Fruit fly (Drosophila melanogaster) whole organism, prepupa: ENCODE measurements around the gene pasi1.

ENCODE experiments used
- Blimp-1 ChIP-seq: fragments of 200-800 bp; sonication (Bioruptor generic); optimal IDR thresholded peaks from 3 replicates; lab custom pipeline; 2017; ENCODE audit warnings: missing biosample characterization, missing genetic modification characterization, mild to moderate bottlenecking, moderate library complexity, missing genetic modification reagents
- CG10631 ChIP-seq: fragments of 200-800 bp; sonication (Bioruptor generic); optimal IDR thresholded peaks from 2 replicates; lab custom pipeline; 2016; ENCODE audit warnings: missing biosample characterization, missing genetic modification characterization
- CG10669 ChIP-seq: fragments of 200-800 bp; sonication (Bioruptor generic); optimal IDR thresholded peaks from 3 replicates; lab custom pipeline; 2018; ENCODE audit warnings: missing biosample characterization, mild to moderate bottlenecking, missing genetic modification characterization, moderate library complexity
- CG11294 ChIP-seq: fragments of 200-800 bp; sonication (Bioruptor generic); IDR thresholded peaks from 2 replicates; pipeline ENCODE4 v1.3.6; 2022; ENCODE audit warnings: missing biosample characterization, missing genetic modification characterization
- CG11762 ChIP-seq: fragments of 200-800 bp; sonication (Bioruptor generic); optimal IDR thresholded peaks from 3 replicates; lab custom pipeline; 2016; ENCODE audit warnings: missing biosample characterization, missing genetic modification characterization; ENCODE audit not compliant: insufficient read depth
- CG15336 ChIP-seq: fragments of 200-800 bp; sonication (Bioruptor generic); IDR thresholded peaks from 2 replicates; pipeline ENCODE4 v1.3.6; 2022; ENCODE audit warnings: missing biosample characterization, missing genetic modification characterization
- CG32006 ChIP-seq: fragments of 200-800 bp; sonication (Bioruptor generic); optimal IDR thresholded peaks from 3 replicates; lab custom pipeline; 2017; ENCODE audit warnings: missing biosample characterization, mild to moderate bottlenecking, missing genetic modification characterization
- CG34406 ChIP-seq: fragments of 200-800 bp; sonication (Bioruptor generic); optimal IDR thresholded peaks from 3 replicates; lab custom pipeline; 2016; ENCODE audit warnings: missing biosample characterization, missing genetic modification characterization
- CG3919 ChIP-seq: fragments of 200-800 bp; sonication (Bioruptor generic); optimal IDR thresholded peaks from 3 replicates; lab custom pipeline; 2016; ENCODE audit warnings: missing biosample characterization, missing genetic modification characterization
- CG4318 ChIP-seq: fragments of 200-800 bp; sonication (Bioruptor generic); optimal IDR thresholded peaks from 3 replicates; lab custom pipeline; 2017; ENCODE audit warnings: missing biosample characterization, mild to moderate bottlenecking, missing genetic modification characterization
- CG6163 ChIP-seq: fragments of 200-800 bp; sonication (Bioruptor generic); IDR thresholded peaks from 3 replicates; pipeline ENCODE4 v1.3.6; 2022; ENCODE audit warnings: missing biosample characterization, missing genetic modification characterization
- CG6276 ChIP-seq: fragments of 200-800 bp; sonication (Bioruptor generic); optimal IDR thresholded peaks from 2 replicates; lab custom pipeline; 2017; ENCODE audit warnings: missing biosample characterization, mild to moderate bottlenecking, missing genetic modification characterization
- CG6792 ChIP-seq: fragments of 200-800 bp; sonication (Bioruptor generic); optimal IDR thresholded peaks from 3 replicates; lab custom pipeline; 2016; ENCODE audit warnings: missing biosample characterization, missing genetic modification characterization
- CG6808 ChIP-seq: fragments of 200-800 bp; sonication (Bioruptor generic); optimal IDR thresholded peaks from 3 replicates; lab custom pipeline; 2017; ENCODE audit warnings: missing biosample characterization, missing genetic modification characterization, mild to moderate bottlenecking, moderate library complexity, missing genetic modification reagents
- CG7368 ChIP-seq: fragments of 200-800 bp; sonication (Bioruptor generic); optimal IDR thresholded peaks from 3 replicates; lab custom pipeline; 2016; ENCODE audit warnings: missing biosample characterization, missing genetic modification characterization
- CG8119 ChIP-seq: fragments of 200-800 bp; sonication (Bioruptor generic); IDR thresholded peaks from 3 replicates; pipeline ENCODE4 v1.3.6; 2022; ENCODE audit warnings: missing biosample characterization, missing genetic modification characterization
- CG8319 ChIP-seq: fragments of 200-800 bp; sonication (Bioruptor generic); optimal IDR thresholded peaks from 3 replicates; lab custom pipeline; 2016; ENCODE audit warnings: missing biosample characterization, missing genetic modification characterization
- CG8632 ChIP-seq: fragments of 200-800 bp; sonication (Bioruptor generic); optimal IDR thresholded peaks from 3 replicates; lab custom pipeline; 2016; ENCODE audit warnings: missing biosample characterization, missing genetic modification characterization
- Eip75B ChIP-seq: fragments of 200-800 bp; sonication (Bioruptor generic); optimal IDR thresholded peaks from 3 replicates; lab custom pipeline; 2016; ENCODE audit warnings: missing biosample characterization, missing genetic modification characterization
- Eip78C ChIP-seq: fragments of 200-800 bp; sonication (Bioruptor generic); peaks from one replicate; lab custom pipeline; 2016; ENCODE audit warnings: missing biosample characterization, missing genetic modification characterization
- Eip93F ChIP-seq: fragments of 200-800 bp; sonication (Bioruptor generic); optimal IDR thresholded peaks from 2 replicates; lab custom pipeline; 2016; ENCODE audit warnings: missing biosample characterization, mild to moderate bottlenecking, missing genetic modification characterization
- Ets21C ChIP-seq: fragments of 200-800 bp; sonication (Bioruptor generic); optimal IDR thresholded peaks from 3 replicates; lab custom pipeline; 2016; ENCODE audit warnings: missing biosample characterization, missing genetic modification characterization
- Gug ChIP-seq: fragments of 200-800 bp; sonication (Bioruptor generic); IDR thresholded peaks from 2 replicates; pipeline ENCODE4 v1.3.6; 2022; ENCODE audit warnings: missing biosample characterization, missing genetic modification characterization
- Hr38 ChIP-seq: sonication (Bioruptor generic); optimal IDR thresholded peaks from 2 replicates; lab custom pipeline; 2016; ENCODE audit warnings: missing biosample characterization, missing genetic modification characterization
- Hr39 ChIP-seq: fragments of 200-800 bp; sonication (Bioruptor generic); optimal IDR thresholded peaks from 2 replicates; lab custom pipeline; 2016; ENCODE audit warnings: missing biosample characterization, missing genetic modification characterization
- Hr4 ChIP-seq: fragments of 200-800 bp; sonication (Bioruptor generic); optimal IDR thresholded peaks from 3 replicates; lab custom pipeline; 2016; ENCODE audit warnings: missing biosample characterization, missing genetic modification characterization
- Lpt ChIP-seq: fragments of 200-800 bp; sonication (Bioruptor generic); optimal IDR thresholded peaks from 3 replicates; lab custom pipeline; 2016; ENCODE audit warnings: missing biosample characterization, missing genetic modification characterization
- Met ChIP-seq: fragments of 200-800 bp; sonication (Bioruptor generic); optimal IDR thresholded peaks from 3 replicates; lab custom pipeline; 2016; ENCODE audit warnings: missing biosample characterization, missing genetic modification characterization
- OdsH ChIP-seq: fragments of 200-800 bp; sonication (Bioruptor generic); optimal IDR thresholded peaks from 3 replicates; lab custom pipeline; 2016; ENCODE audit warnings: missing biosample characterization, missing genetic modification characterization
- Sox14 ChIP-seq: fragments of 200-800 bp; sonication (Bioruptor generic); optimal IDR thresholded peaks from 3 replicates; lab custom pipeline; 2016; ENCODE audit warnings: missing biosample characterization, missing genetic modification characterization
- Sox15 ChIP-seq: fragments of 200-800 bp; sonication (Bioruptor generic); optimal IDR thresholded peaks from 3 replicates; lab custom pipeline; 2016; ENCODE audit warnings: missing biosample characterization, missing genetic modification characterization
- achi ChIP-seq: fragments of 200-800 bp; sonication (Bioruptor generic); optimal IDR thresholded peaks from 3 replicates; lab custom pipeline; 2016; ENCODE audit warnings: missing biosample characterization, missing genetic modification characterization
- acj6 ChIP-seq: fragments of 200-800 bp; sonication (Bioruptor generic); optimal IDR thresholded peaks from 3 replicates; lab custom pipeline; 2016; ENCODE audit warnings: missing biosample characterization, missing genetic modification characterization
- cyc ChIP-seq: fragments of 200-800 bp; sonication (Bioruptor generic); optimal IDR thresholded peaks from 3 replicates; lab custom pipeline; 2016; ENCODE audit warnings: missing biosample characterization, missing genetic modification characterization
- dac ChIP-seq: fragments of 200-800 bp; sonication (Bioruptor generic); optimal IDR thresholded peaks from 2 replicates; lab custom pipeline; 2017; ENCODE audit warnings: missing biosample characterization, mild to moderate bottlenecking, missing genetic modification characterization
- eg ChIP-seq: fragments of 200-800 bp; sonication (Bioruptor generic); IDR thresholded peaks from 3 replicates; pipeline ENCODE4 v1.3.6; 2022; ENCODE audit warnings: missing biosample characterization, missing genetic modification characterization
- fd59A ChIP-seq: fragments of 200-800 bp; sonication (Bioruptor generic); optimal IDR thresholded peaks from 2 replicates; lab custom pipeline; 2017; ENCODE audit warnings: missing biosample characterization, mild to moderate bottlenecking, missing genetic modification characterization, missing genetic modification reagents
- net ChIP-seq: fragments of 200-800 bp; sonication (Bioruptor generic); optimal IDR thresholded peaks from 3 replicates; lab custom pipeline; 2016; ENCODE audit warnings: missing biosample characterization, missing genetic modification characterization
- salr ChIP-seq, 2 experiments: fragments of 200-800 bp; sonication (Bioruptor generic); optimal IDR thresholded peaks; 3 replicates each; lab custom pipeline; 2016 to 2018; ENCODE audit warnings: missing biosample characterization in 2 of 2, missing genetic modification characterization in 2 of 2, mild to moderate bottlenecking in 1 of 2
- ss ChIP-seq, 2 experiments: fragments of 200-800 bp; sonication (Bioruptor generic); optimal IDR thresholded peaks; 2 replicates in 1 of 2; 3 replicates in 1 of 2; lab custom pipeline; 2017 to 2018; ENCODE audit warnings: mild to moderate bottlenecking in 2 of 2, missing biosample characterization in 2 of 2, missing genetic modification characterization in 2 of 2, moderate library complexity in 1 of 2
- svp ChIP-seq: fragments of 200-800 bp; sonication (Bioruptor generic); peaks from one replicate; lab custom pipeline; 2016; ENCODE audit warnings: missing biosample characterization, missing genetic modification characterization

Gene pasi1

dm6 chr3R:17787780-17788179 lies 7.1 kb upstream of the pasi1 start:
- TF ChIP-seq CG6276 (GFP tag; lab: Kevin White, UChicago) = peak; percentile 13
- 0 out of 3 replicates have a peak, but pooled peaks have one; percentile 34 for TF ChIP-seq CG8119 (GFP tag; lab: Robert Waterston, UW)
- TF ChIP-seq eg (GFP tag; lab: Robert Waterston, UW) = peak; percentile 38; the same call in 1 of the 3 replicates
- TF ChIP-seq CG32006 = peak; percentile 45
- peak; percentile 50; the same call in 1 of the 2 replicates for TF ChIP-seq CG15336 (GFP tag; lab: Robert Waterston, UW)
- peak; percentile 45 for TF ChIP-seq Eip78C
- no peak for TF ChIP-seq CG8319 (GFP tag; lab: Kevin White, UChicago)
- no peak for TF ChIP-seq CG10669 (GFP tag; lab: Kevin White, UChicago)

dm6 chr3R:17789937-17790336 lies 4.9 kb upstream of the pasi1 start:
- no peak for TF ChIP-seq CG6792
- no peak for TF ChIP-seq CG11762 (GFP tag; lab: Kevin White, UChicago)
- TF ChIP-seq CG4318 (GFP tag; lab: Kevin White, UChicago) = peak; percentile 4
- TF ChIP-seq CG10631 = peak; percentile 8
- TF ChIP-seq cyc = no peak
- no peak for TF ChIP-seq Blimp-1
- no peak for TF ChIP-seq CG34406
- TF ChIP-seq Sox15 (GFP tag; lab: Kevin White, UChicago) = no peak
- no peak for TF ChIP-seq Hr38 (GFP tag; lab: Kevin White, UChicago)
- TF ChIP-seq net (GFP tag; lab: Kevin White, UChicago) = no peak
- TF ChIP-seq CG8632 (GFP tag; lab: Kevin White, UChicago) = no peak
- TF ChIP-seq CG6163 (GFP tag; lab: Robert Waterston, UW) = no peak
- 0 out of 3 replicates have a peak, but pooled peaks have one; percentile 12 for TF ChIP-seq eg (GFP tag; lab: Robert Waterston, UW)
- TF ChIP-seq CG6276 (GFP tag; lab: Kevin White, UChicago) = peak; percentile 30
- TF ChIP-seq dac (GFP tag; lab: Kevin White, UChicago) = no peak
- TF ChIP-seq Eip78C = peak; percentile 67
- TF ChIP-seq CG11294 (GFP tag; lab: Robert Waterston, UW) = no peak
- TF ChIP-seq CG15336 (GFP tag; lab: Robert Waterston, UW) = peak; percentile 33; the same call in 1 of the 2 replicates
- no peak for TF ChIP-seq acj6 (GFP tag; lab: Kevin White, UChicago)
- TF ChIP-seq Ets21C (GFP tag; lab: Kevin White, UChicago) = no peak
- no peak for TF ChIP-seq Hr39 (GFP tag; lab: Kevin White, UChicago)
- TF ChIP-seq Gug (GFP tag; lab: Robert Waterston, UW) = no peak
- TF ChIP-seq Sox14 (GFP tag; lab: Kevin White, UChicago) = no peak
- TF ChIP-seq Eip75B (GFP tag; lab: Kevin White, UChicago) = peak; percentile 4
- no peak for TF ChIP-seq ss (GFP tag; optimal IDR thresholded peaks at IDR 0.05; lab: Kevin White, UChicago)
- no peak for TF ChIP-seq CG3919 (GFP tag; lab: Kevin White, UChicago)
- peak; percentile 4 for TF ChIP-seq Met
- no peak for TF ChIP-seq Lpt (GFP tag; lab: Kevin White, UChicago)
- TF ChIP-seq Hr4 (GFP tag; lab: Kevin White, UChicago) = peak; percentile 47
- no peak for TF ChIP-seq OdsH
- peak; percentile 3 for TF ChIP-seq achi (GFP tag; lab: Kevin White, UChicago)
- TF ChIP-seq salr (GFP tag; optimal IDR thresholded peaks at IDR 0.05; lab: Kevin White, UChicago) = peak in 1 of 2 experiments; percentile 22
- peak; percentile 58 for TF ChIP-seq CG32006
- TF ChIP-seq fd59A (GFP tag; lab: Kevin White, UChicago) = no peak
- TF ChIP-seq CG7368 (GFP tag; lab: Kevin White, UChicago) = no peak
- TF ChIP-seq CG6808 (GFP tag; lab: Kevin White, UChicago) = no peak
- no peak for TF ChIP-seq Eip93F
- TF ChIP-seq svp (GFP tag; lab: Kevin White, UChicago) = peak; percentile 74
